Worm (Caenorhabditis elegans): ENCODE measurements around the gene T26H5.4.

- TF ChIP-seq nhr-12 (tag; optimal IDR thresholded peaks at IDR 0.05) (no peak), nhr-25 (tag; optimal IDR thresholded peaks at IDR 0.05) (no peak), elt-1 (tag; optimal IDR thresholded peaks at IDR 0.05) (no peak), nhr-11 (tag; optimal IDR thresholded peaks at IDR 0.05) (no peak), ztf-11 (tag; optimal IDR thresholded peaks at IDR 0.05) (no peak), peb-1 (tag; optimal IDR thresholded peaks at IDR 0.05) (no peak), ceh-82 (tag; optimal IDR thresholded peaks at IDR 0.05) (no peak), nhr-6 (tag; optimal IDR thresholded peaks at IDR 0.05) (no peak), lsy-2 (tag; optimal IDR thresholded peaks at IDR 0.05) (no peak), aly-2 (tag; optimal IDR thresholded peaks at IDR 0.05) (no peak), sem-4 (tag; optimal IDR thresholded peaks at IDR 0.05) (no peak), mab-5 (tag; optimal IDR thresholded peaks at IDR 0.05) (no peak)
Measured at ce11 chrV:15398728-15399127, 49.8 kb downstream of the T26H5.4 start, which contains the start of gene fbxa-199.
